Worm (Caenorhabditis elegans): ENCODE data around the gene nhr-257.

Gene nhr-257

DNA sequence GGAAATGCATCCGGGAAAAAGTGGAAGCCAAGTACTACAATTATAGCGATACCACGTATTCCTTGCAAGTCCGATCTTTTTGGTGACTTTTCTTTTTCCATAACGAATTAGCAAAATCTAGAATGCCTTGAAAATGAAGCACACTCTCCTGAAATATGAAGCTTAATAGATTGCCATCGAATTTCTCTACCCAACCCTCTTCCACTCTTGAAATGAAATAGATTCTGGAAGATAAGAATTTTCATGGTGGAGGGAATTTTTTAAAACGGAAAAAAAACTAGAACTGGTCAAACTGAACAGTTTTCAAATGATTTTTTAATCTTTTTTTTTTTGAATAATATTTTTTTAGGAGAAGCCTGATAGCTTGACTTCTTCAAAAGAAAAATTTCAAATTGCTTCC lies 8.1 kb downstream of the nhr-257 start, which contains the start of gene oac-11:
Gene oac-11, minus strand, starts transcription at position 101 of the 400 bp plus-strand sequence.
- TF ChIP-seq lin-13 (tag; optimal IDR thresholded peaks at IDR 0.05): no peak
- TF ChIP-seq hlh-1 (tag; optimal IDR thresholded peaks at IDR 0.05): no peak
- TF ChIP-seq nhr-28 (tag; optimal IDR thresholded peaks at IDR 0.05): no peak
- TF ChIP-seq lsy-2 (tag; optimal IDR thresholded peaks at IDR 0.05): no peak
- no peak for TF ChIP-seq nhr-76 (tag; optimal IDR thresholded peaks at IDR 0.05)
- no peak for TF ChIP-seq ham-2 (GFP tag; optimal IDR thresholded peaks at IDR 0.05)

ce11 chrII:3862053-3862452 lies 9.3 kb downstream of the nhr-257 start:
- TF ChIP-seq unc-120 (tag; optimal IDR thresholded peaks at IDR 0.05; ENCODE audit: poor library complexity, severe bottlenecking) (no peak), unc-39 (tag; optimal IDR thresholded peaks at IDR 0.05) (no peak), ces-1 (GFP tag; optimal IDR thresholded peaks at IDR 0.05) (no peak), nhr-28 (tag; optimal IDR thresholded peaks at IDR 0.05) (no peak), elt-1 (tag; optimal IDR thresholded peaks at IDR 0.05; ENCODE audit: borderline replicate concordance, insufficient read depth) (no peak)

DNA sequence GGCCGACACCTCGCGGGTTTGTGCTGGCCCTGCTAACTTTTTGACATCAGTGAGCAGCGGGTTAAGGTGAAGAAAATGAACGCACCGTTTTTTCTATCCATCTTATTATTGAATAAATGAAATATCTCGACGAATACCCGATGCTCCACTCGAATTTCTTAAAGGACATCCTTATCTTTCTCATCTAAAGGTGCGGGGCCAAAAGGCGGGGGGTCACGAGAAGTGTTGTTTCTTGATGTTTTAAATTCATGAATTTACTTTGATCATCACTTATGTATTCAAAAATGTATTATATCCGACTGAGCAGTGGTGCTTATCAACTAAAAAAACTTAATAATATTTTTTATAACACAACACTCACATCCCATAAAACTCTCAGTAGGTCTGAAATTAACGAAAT lies 11.9 kb downstream of the nhr-257 start, which contains the start of gene nhr-261:
Gene nhr-261, minus strand, starts transcription at position 101 of the 400 bp plus-strand sequence.
- TF ChIP-seq sptf-1 (tag; optimal IDR thresholded peaks at IDR 0.05) (no peak), lin-13 (tag; optimal IDR thresholded peaks at IDR 0.05) (no peak), unc-120 (tag; optimal IDR thresholded peaks at IDR 0.05; ENCODE audit: poor library complexity, severe bottlenecking) (no peak), lin-32 (GFP tag; optimal IDR thresholded peaks at IDR 0.05) (no peak), ceh-43 (GFP tag; optimal IDR thresholded peaks at IDR 0.05) (no peak), hlh-1 (tag; optimal IDR thresholded peaks at IDR 0.05) (no peak), drap-1 (GFP tag; optimal IDR thresholded peaks at IDR 0.05) (no peak), nhr-76 (tag; optimal IDR thresholded peaks at IDR 0.05) (no peak), tbx-8 (GFP tag; optimal IDR thresholded peaks at IDR 0.05) (no peak), pha-4 (tag; optimal IDR thresholded peaks at IDR 0.05) (no peak), elt-3 (tag; optimal IDR thresholded peaks at IDR 0.05) (no peak), elt-1 (tag; optimal IDR thresholded peaks at IDR 0.05; ENCODE audit: borderline replicate concordance, insufficient read depth) (no peak), nhr-28 (tag; optimal IDR thresholded peaks at IDR 0.05) (no peak), cnd-1 (tag; optimal IDR thresholded peaks at IDR 0.05) (no peak), mab-5 (tag; optimal IDR thresholded peaks at IDR 0.05) (no peak), mls-2 (tag; optimal IDR thresholded peaks at IDR 0.05) (no peak)

- TF ChIP-seq nhr-237 (tag; optimal IDR thresholded peaks at IDR 0.05) (no peak), bed-3 (GFP tag; optimal IDR thresholded peaks at IDR 0.05) (no peak), pha-4 (tag; optimal IDR thresholded peaks at IDR 0.05) (no peak), lin-13 (tag; optimal IDR thresholded peaks at IDR 0.05) (no peak), ham-2 (GFP tag; optimal IDR thresholded peaks at IDR 0.05) (no peak), sptf-1 (tag; optimal IDR thresholded peaks at IDR 0.05) (no peak)
Observed at ce11 chrII:3869601-3870000, 16.8 kb downstream of the nhr-257 start, which contains the start of gene oac-10. TSS of gene oac-10 (plus strand) at chrII:3869901.

- no peak for TF ChIP-seq pha-4 (tag; optimal IDR thresholded peaks at IDR 0.05)
- TF ChIP-seq unc-39 (tag; optimal IDR thresholded peaks at IDR 0.05): no peak
- TF ChIP-seq lin-13 (tag; optimal IDR thresholded peaks at IDR 0.05): no peak
- TF ChIP-seq nhr-237 (tag; optimal IDR thresholded peaks at IDR 0.05): no peak
- no peak for TF ChIP-seq lsy-2 (tag; optimal IDR thresholded peaks at IDR 0.05)
Observed at ce11 chrII:3877127-3877526, 24.4 kb downstream of the nhr-257 start, which contains the start of gene nep-3. TSS of gene nep-3 (minus strand) at chrII:3877227.

- no peak for TF ChIP-seq blmp-1 (tag; optimal IDR thresholded peaks at IDR 0.05)
- TF ChIP-seq ces-1 (GFP tag; optimal IDR thresholded peaks at IDR 0.05): no peak
- no peak for TF ChIP-seq hlh-1 (tag; optimal IDR thresholded peaks at IDR 0.05)
- TF ChIP-seq lin-32 (GFP tag; optimal IDR thresholded peaks at IDR 0.05): no peak
- no peak for TF ChIP-seq sem-2 (GFP tag; optimal IDR thresholded peaks at IDR 0.05)
- TF ChIP-seq nhr-76 (tag; optimal IDR thresholded peaks at IDR 0.05): no peak
- no peak for TF ChIP-seq mls-2 (tag; optimal IDR thresholded peaks at IDR 0.05)
- TF ChIP-seq lin-13 (tag; optimal IDR thresholded peaks at IDR 0.05): no peak
- TF ChIP-seq lsy-2 (tag; optimal IDR thresholded peaks at IDR 0.05): no peak
- TF ChIP-seq unc-120 (tag; optimal IDR thresholded peaks at IDR 0.05; ENCODE audit: poor library complexity, severe bottlenecking): no peak
- TF ChIP-seq bed-3 (GFP tag; optimal IDR thresholded peaks at IDR 0.05): no peak
- no peak for TF ChIP-seq unc-39 (tag; optimal IDR thresholded peaks at IDR 0.05)
- no peak for TF ChIP-seq pha-4 (tag; optimal IDR thresholded peaks at IDR 0.05)
Observed at ce11 chrII:3877874-3878273, 25.1 kb downstream of the nhr-257 start, which contains the start of gene sdz-7. TSS of gene sdz-7 (minus strand) at chrII:3877974.

DNA sequence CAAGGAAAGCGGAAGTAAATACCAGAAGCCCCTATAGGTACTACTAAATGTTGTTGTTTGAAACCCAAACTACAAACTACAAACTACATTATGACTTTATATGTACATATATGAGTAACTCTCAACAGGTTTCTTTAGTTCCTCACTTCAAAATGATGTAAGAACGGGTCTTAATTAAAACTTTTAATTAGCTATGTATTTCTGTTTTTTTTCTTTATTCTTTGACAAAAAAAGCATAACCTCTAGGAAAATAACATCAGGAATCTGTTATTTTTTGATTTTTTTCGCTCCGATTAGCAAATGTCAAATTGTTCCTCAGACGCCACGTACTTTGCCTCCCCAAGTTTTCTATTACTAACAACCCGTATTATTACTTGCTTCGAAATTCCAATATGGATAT lies 25.6 kb downstream of the nhr-257 start, which contains the start of gene srh-250:
Gene srh-250, plus strand, starts transcription at position 301 of the 400 bp plus-strand sequence.
- TF ChIP-seq lsy-2 (tag; optimal IDR thresholded peaks at IDR 0.05) (no peak), ceh-43 (GFP tag; optimal IDR thresholded peaks at IDR 0.05) (no peak), bed-3 (GFP tag; optimal IDR thresholded peaks at IDR 0.05) (no peak), snpc-4 (tag; optimal IDR thresholded peaks at IDR 0.05) (no peak), nhr-28 (tag; optimal IDR thresholded peaks at IDR 0.05) (no peak), drap-1 (GFP tag; optimal IDR thresholded peaks at IDR 0.05) (no peak), pha-4 (tag; optimal IDR thresholded peaks at IDR 0.05) (no peak), sptf-1 (tag; optimal IDR thresholded peaks at IDR 0.05) (no peak), unc-39 (tag; optimal IDR thresholded peaks at IDR 0.05) (no peak)

Measured in whole organism, mixed stage, embryonic.